Worm (Caenorhabditis elegans): ENCODE results near the gene rfc-3.

rfc-3 gene

ce11 chrIV:13125999-13126398 lies 30.4 kb downstream of the rfc-3 start:
- TF ChIP-seq sptf-1 (tag; optimal IDR thresholded peaks at IDR 0.05) (no peak), ces-1 (GFP tag; optimal IDR thresholded peaks at IDR 0.05) (no peak), ceh-83 (GFP tag; optimal IDR thresholded peaks at IDR 0.05) (no peak), pha-4 (tag; optimal IDR thresholded peaks at IDR 0.05) (no peak), elt-1 (tag; optimal IDR thresholded peaks at IDR 0.05; ENCODE audit: borderline replicate concordance, insufficient read depth) (no peak), ztf-11 (tag; optimal IDR thresholded peaks at IDR 0.05) (no peak), unc-62 (GFP tag; optimal IDR thresholded peaks at IDR 0.05) (peak; percentile 17), hlh-1 (tag; optimal IDR thresholded peaks at IDR 0.05) (peak; percentile 92), ceh-43 (GFP tag; optimal IDR thresholded peaks at IDR 0.05) (no peak), M03D4.4 (tag; optimal IDR thresholded peaks at IDR 0.05) (no peak), drap-1 (GFP tag; optimal IDR thresholded peaks at IDR 0.05) (no peak), zip-8 (tag; optimal IDR thresholded peaks at IDR 0.05) (no peak)

ce11 chrIV:13127720-13128119 lies 32.2 kb downstream of the rfc-3 start:
- TF ChIP-seq ztf-11 (tag; optimal IDR thresholded peaks at IDR 0.05) (no peak), ces-1 (GFP tag; optimal IDR thresholded peaks at IDR 0.05) (peak; percentile 55), zip-8 (tag; optimal IDR thresholded peaks at IDR 0.05) (no peak), unc-39 (tag; optimal IDR thresholded peaks at IDR 0.05) (no peak), bed-3 (GFP tag; optimal IDR thresholded peaks at IDR 0.05) (no peak)

- TF ChIP-seq M03D4.4 (tag; optimal IDR thresholded peaks at IDR 0.05) (no peak), ceh-43 (GFP tag; optimal IDR thresholded peaks at IDR 0.05) (no peak), bed-3 (GFP tag; optimal IDR thresholded peaks at IDR 0.05) (no peak), unc-62 (GFP tag; optimal IDR thresholded peaks at IDR 0.05) (no peak), elt-1 (tag; optimal IDR thresholded peaks at IDR 0.05; ENCODE audit: borderline replicate concordance, insufficient read depth) (no peak), drap-1 (GFP tag; optimal IDR thresholded peaks at IDR 0.05) (no peak), elt-3 (tag; optimal IDR thresholded peaks at IDR 0.05) (no peak), hlh-1 (tag; optimal IDR thresholded peaks at IDR 0.05) (no peak), nhr-76 (tag; optimal IDR thresholded peaks at IDR 0.05) (no peak), cnd-1 (tag; optimal IDR thresholded peaks at IDR 0.05) (no peak), sptf-1 (tag; optimal IDR thresholded peaks at IDR 0.05) (no peak), lin-32 (GFP tag; optimal IDR thresholded peaks at IDR 0.05) (no peak), ces-1 (GFP tag; optimal IDR thresholded peaks at IDR 0.05) (no peak)
Measured at ce11 chrIV:13142254-13142653, 46.7 kb downstream of the rfc-3 start, which contains the start of gene spe-43. spe-43 (minus strand) TSS chrIV:13142354.

Measured in whole organism, mixed stage, embryonic.